Fruit fly (Drosophila melanogaster) whole organism, embryonic: ENCODE results near the gene CG14669.
A peak's percentile ranks its signal among the peaks of the same experiment; 100 is the strongest.

Source experiments
- Antp ChIP-seq: fragments of 200-800 bp; sonication (Bioruptor generic); optimal IDR thresholded peaks from 3 replicates; lab custom pipeline; 2016; ENCODE audit warnings: missing biosample characterization, missing genetic modification characterization
- Awh ChIP-seq: fragments of 200-800 bp; sonication (Bioruptor generic); IDR thresholded peaks from 2 replicates; pipeline ENCODE4, ENCODE4 v1.3.6; 2022; ENCODE audit warnings: missing biosample characterization, missing genetic modification characterization
- CG10431 ChIP-seq: fragments of 200-800 bp; sonication (Bioruptor generic); optimal IDR thresholded peaks from 3 replicates; lab custom pipeline; 2018; ENCODE audit warnings: missing biosample characterization, mild to moderate bottlenecking, missing genetic modification characterization
- CG10654 ChIP-seq: fragments of 200-800 bp; sonication (Bioruptor generic); optimal IDR thresholded peaks from 2 replicates; lab custom pipeline; 2016; ENCODE audit warnings: missing biosample characterization, missing genetic modification characterization
- CG12299 ChIP-seq: fragments of 200-800 bp; sonication (Bioruptor generic); optimal IDR thresholded peaks from 2 replicates; lab custom pipeline; 2018; ENCODE audit warnings: missing biosample characterization, mild to moderate bottlenecking, missing genetic modification characterization
- CG14014 ChIP-seq: fragments of 200-800 bp; sonication (Bioruptor generic); IDR thresholded peaks from 2 replicates; pipeline ENCODE4 v1.3.6; 2022; ENCODE audit warnings: missing biosample characterization, missing genetic modification characterization
- CG14667 ChIP-seq: fragments of 200-800 bp; sonication (Bioruptor generic); IDR thresholded peaks from 2 replicates; pipeline ENCODE4 v1.3.6; 2022; ENCODE audit warnings: missing biosample characterization, missing genetic modification characterization
- CG1529 ChIP-seq: fragments of 200-800 bp; sonication (Bioruptor generic); optimal IDR thresholded peaks from 3 replicates; lab custom pipeline; 2018; ENCODE audit warnings: missing biosample characterization, missing genetic modification characterization
- CG15514 ChIP-seq: fragments of 200-800 bp; sonication (Bioruptor generic); optimal IDR thresholded peaks from 3 replicates; lab custom pipeline; 2017; ENCODE audit warnings: missing biosample characterization, missing genetic modification characterization, mild to moderate bottlenecking, moderate library complexity, missing genetic modification reagents
- CG15601 ChIP-seq: fragments of 200-800 bp; sonication (Bioruptor generic); optimal IDR thresholded peaks from 3 replicates; lab custom pipeline; 2019; ENCODE audit warnings: missing biosample characterization, mild to moderate bottlenecking, missing genetic modification characterization, moderate library complexity
- CG18599 ChIP-seq: fragments of 200-800 bp; sonication (Bioruptor generic); optimal IDR thresholded peaks from 3 replicates; lab custom pipeline; 2017; ENCODE audit warnings: missing biosample characterization, missing genetic modification characterization, mild to moderate bottlenecking, moderate library complexity, missing genetic modification reagents
- CG30403 ChIP-seq: fragments of 200-800 bp; sonication (Bioruptor generic); optimal IDR thresholded peaks from 3 replicates; lab custom pipeline; 2016; ENCODE audit warnings: missing biosample characterization, missing genetic modification characterization
- CG3407 ChIP-seq: fragments of 200-800 bp; sonication (Bioruptor generic); optimal IDR thresholded peaks from 2 replicates; lab custom pipeline; 2018; ENCODE audit warnings: missing biosample characterization, mild to moderate bottlenecking, missing genetic modification characterization
- CG3995 ChIP-seq: fragments of 200-800 bp; sonication (Bioruptor generic); optimal IDR thresholded peaks from 3 replicates; lab custom pipeline; 2016; ENCODE audit warnings: missing biosample characterization, missing genetic modification characterization
- CG4282 ChIP-seq: fragments of 200-800 bp; sonication (Bioruptor generic); optimal IDR thresholded peaks from 2 replicates; lab custom pipeline; 2016; ENCODE audit warnings: missing biosample characterization, missing genetic modification characterization
- CG4404 ChIP-seq: fragments of 200-800 bp; sonication (Bioruptor generic); IDR thresholded peaks from 2 replicates; pipeline ENCODE4 v1.3.6; 2022; ENCODE audit warnings: missing biosample characterization, missing genetic modification characterization
- CG5180 ChIP-seq: fragments of 200-800 bp; sonication (Bioruptor generic); optimal IDR thresholded peaks from 3 replicates; lab custom pipeline; 2017; ENCODE audit warnings: missing biosample characterization, missing genetic modification characterization, mild to moderate bottlenecking, moderate library complexity, missing genetic modification reagents
- CG9817 ChIP-seq: fragments of 200-800 bp; sonication (Bioruptor generic); optimal IDR thresholded peaks from 2 replicates; lab custom pipeline; 2018; ENCODE audit warnings: missing biosample characterization, mild to moderate bottlenecking, missing genetic modification characterization, moderate library complexity
- CHES-1-like ChIP-seq: fragments of 200-800 bp; sonication (Bioruptor generic); optimal IDR thresholded peaks from 2 replicates; lab custom pipeline; 2016; ENCODE audit warnings: missing biosample characterization, missing genetic modification characterization
- D ChIP-seq, 2 experiments: fragments of 200-800 bp in 1 of 2; fragments of >200 bp in 1 of 2; sonication (Bioruptor generic) in 1 of 2; optimal IDR thresholded peaks; 2 replicates in 1 of 2; 3 replicates in 1 of 2; lab custom pipeline; 2017; ENCODE audit warnings: mild to moderate bottlenecking in 1 of 2, missing biosample characterization in 1 of 2, missing genetic modification characterization in 1 of 2, missing genetic modification reagents in 1 of 2
- Dref ChIP-seq: fragments of 200-800 bp; sonication (Bioruptor generic); IDR thresholded peaks from 2 replicates; pipeline ENCODE4 v1.3.6; 2022; ENCODE audit warnings: missing biosample characterization, missing genetic modification characterization
- ERR ChIP-seq: fragments of 200-800 bp; sonication (Bioruptor generic); optimal IDR thresholded peaks from 2 replicates; lab custom pipeline; 2016; ENCODE audit warnings: missing biosample characterization, missing genetic modification characterization
- Ets97D ChIP-seq: fragments of 200-800 bp; sonication (Bioruptor generic); optimal IDR thresholded peaks from 3 replicates; lab custom pipeline; 2016; ENCODE audit warnings: missing biosample characterization, missing genetic modification characterization
- Hey ChIP-seq: fragments of 200-800 bp; sonication (Bioruptor generic); optimal IDR thresholded peaks from 3 replicates; lab custom pipeline; 2018; ENCODE audit warnings: missing biosample characterization, mild to moderate bottlenecking, missing genetic modification characterization
- HmgD ChIP-seq: fragments of 200-800 bp; sonication (Bioruptor generic); optimal IDR thresholded peaks from 3 replicates; lab custom pipeline; 2016; ENCODE audit warnings: missing biosample characterization, missing genetic modification characterization
- Hr3 ChIP-seq: fragments of 200-800 bp; sonication (Bioruptor generic); optimal IDR thresholded peaks from 3 replicates; lab custom pipeline; 2016; ENCODE audit warnings: missing biosample characterization, missing genetic modification characterization
- Mrtf ChIP-seq: fragments of 200-800 bp; sonication (Bioruptor generic); IDR thresholded peaks from 3 replicates; pipeline ENCODE4 v1.3.6; 2022; ENCODE audit warnings: missing biosample characterization, missing genetic modification characterization
- Nf-YA ChIP-seq: fragments of 200-800 bp; sonication (Bioruptor generic); IDR thresholded peaks from 2 replicates; pipeline ENCODE4 v1.3.6; 2022; ENCODE audit warnings: missing biosample characterization, missing genetic modification characterization
- NfI ChIP-seq: fragments of 200-800 bp; sonication (Bioruptor generic); optimal IDR thresholded peaks from 3 replicates; lab custom pipeline; 2018; ENCODE audit warnings: missing biosample characterization, mild to moderate bottlenecking, missing genetic modification characterization, moderate library complexity
- Ravus ChIP-seq: fragments of 200-800 bp; sonication (Bioruptor generic); IDR thresholded peaks from 2 replicates; pipeline ENCODE4 v1.3.6; 2022; ENCODE audit warnings: missing biosample characterization, missing genetic modification characterization
- Rx ChIP-seq: fragments of 200-800 bp; sonication (Bioruptor generic); IDR thresholded peaks from 2 replicates; pipeline ENCODE4 v1.3.6; 2022; ENCODE audit warnings: missing biosample characterization, missing genetic modification characterization
- TFAM ChIP-seq: fragments of 200-800 bp; sonication (Bioruptor generic); optimal IDR thresholded peaks from 2 replicates; lab custom pipeline; 2017; ENCODE audit warnings: missing biosample characterization, missing genetic modification characterization, inconsistent platforms
- az2 ChIP-seq: fragments of 200-800 bp; sonication (Bioruptor generic); optimal IDR thresholded peaks from 3 replicates; lab custom pipeline; 2016; ENCODE audit warnings: missing biosample characterization, missing genetic modification characterization
- cg ChIP-seq: fragments of 200-800 bp; sonication (Bioruptor generic); optimal IDR thresholded peaks from 3 replicates; lab custom pipeline; 2019; ENCODE audit warnings: missing biosample characterization, mild to moderate bottlenecking, missing genetic modification characterization, moderate library complexity
- chm ChIP-seq: fragments of 200-800 bp; sonication (Bioruptor generic); IDR thresholded peaks from 2 replicates; pipeline ENCODE4 v1.3.6; 2022; ENCODE audit warnings: missing biosample characterization, missing genetic modification characterization
- chn ChIP-seq: fragments of 200-800 bp; sonication (Bioruptor generic); optimal IDR thresholded peaks from 2 replicates; lab custom pipeline; 2016; ENCODE audit warnings: missing biosample characterization, missing genetic modification characterization
- dmrt99B ChIP-seq: fragments of 200-800 bp; sonication (Bioruptor generic); optimal IDR thresholded peaks from 2 replicates; lab custom pipeline; 2018; ENCODE audit warnings: missing biosample characterization, mild to moderate bottlenecking, missing genetic modification characterization, moderate library complexity
- ftz-f1 ChIP-seq: fragments of 200-800 bp; sonication (Bioruptor generic); optimal IDR thresholded peaks from 2 replicates; lab custom pipeline; 2016; ENCODE audit warnings: missing biosample characterization, missing genetic modification characterization
- gce ChIP-seq: fragments of 200-800 bp; sonication (Bioruptor generic); IDR thresholded peaks from 3 replicates; pipeline ENCODE4 v1.3.6; 2022; ENCODE audit warnings: missing biosample characterization, missing genetic modification characterization
- grn ChIP-seq: fragments of 200-800 bp; sonication (Bioruptor generic); optimal IDR thresholded peaks from 3 replicates; lab custom pipeline; 2017; ENCODE audit warnings: missing biosample characterization, missing genetic modification characterization
- gsb ChIP-seq: fragments of 200-800 bp; sonication (Bioruptor generic); IDR thresholded peaks from 2 replicates; pipeline ENCODE4 v1.3.6; 2022; ENCODE audit warnings: missing biosample characterization, missing genetic modification characterization
- hb ChIP-seq: fragments of 200-800 bp; sonication (Bioruptor generic); IDR thresholded peaks from 3 replicates; pipeline ENCODE4 v1.3.6; 2022; ENCODE audit warnings: missing biosample characterization, missing genetic modification characterization; ENCODE audit not compliant: partially characterized antibody
- jigr1 ChIP-seq: fragments of 200-800 bp; sonication (Bioruptor generic); IDR thresholded peaks from 3 replicates; pipeline ENCODE4 v1.3.6; 2022; ENCODE audit warnings: missing biosample characterization, missing genetic modification characterization
- sc ChIP-seq, 3 experiments: fragments of >200 bp in 2 of 3; fragments of 200-800 bp in 1 of 3; sonication (Bioruptor generic) in 1 of 3; optimal IDR thresholded peaks; 2 replicates in 2 of 3; 3 replicates in 1 of 3; lab custom pipeline; 2017; ENCODE audit warnings: mild to moderate bottlenecking in 1 of 3, missing biosample characterization in 1 of 3, missing genetic modification characterization in 1 of 3, missing genetic modification reagents in 1 of 3
- schlank ChIP-seq: fragments of 200-800 bp; sonication (Bioruptor generic); optimal IDR thresholded peaks from 2 replicates; lab custom pipeline; 2018; ENCODE audit warnings: missing biosample characterization, mild to moderate bottlenecking, missing genetic modification characterization
- scrt ChIP-seq: fragments of 200-800 bp; sonication (Bioruptor generic); optimal IDR thresholded peaks from 2 replicates; lab custom pipeline; 2018; ENCODE audit warnings: missing biosample characterization, mild to moderate bottlenecking, missing genetic modification characterization, moderate library complexity
- sd ChIP-seq: fragments of 200-800 bp; sonication (Bioruptor generic); optimal IDR thresholded peaks from 3 replicates; lab custom pipeline; 2018; ENCODE audit warnings: missing biosample characterization, mild to moderate bottlenecking, missing genetic modification characterization, moderate library complexity
- stwl ChIP-seq: fragments of 200-800 bp; sonication (Bioruptor generic); optimal IDR thresholded peaks from 3 replicates; lab custom pipeline; 2018; ENCODE audit warnings: missing biosample characterization, mild to moderate bottlenecking, missing genetic modification characterization, moderate library complexity
- sug ChIP-seq: fragments of 200-800 bp; optimal IDR thresholded peaks from 2 replicates; lab custom pipeline; 2019; ENCODE audit warnings: missing biosample characterization, mild to moderate bottlenecking, missing genetic modification characterization, moderate library complexity
- tgo ChIP-seq: fragments of 200-800 bp; sonication (Bioruptor generic); IDR thresholded peaks from 3 replicates; pipeline ENCODE4 v1.3.6; 2022; ENCODE audit warnings: missing biosample characterization, missing genetic modification characterization

Gene CG14669

dm6 chr3R:5463199-5463949 lies 49.0 kb downstream of the CG14669 start (continued):
- TF ChIP-seq ERR, result no peak
- TF ChIP-seq Dref (GFP tag; lab: Robert Waterston, UW), result no peak
- TF ChIP-seq CG30403 (GFP tag; lab: Kevin White, UChicago), result no peak
- TF ChIP-seq Mrtf (GFP tag; lab: Robert Waterston, UW), result no peak
- no peak for TF ChIP-seq TFAM
- TF ChIP-seq tgo (GFP tag; lab: Robert Waterston, UW), result no peak
- TF ChIP-seq Hr3 (GFP tag; lab: Kevin White, UChicago), result no peak
- TF ChIP-seq CG4282 (GFP tag; lab: Kevin White, UChicago), result no peak
- no peak for TF ChIP-seq gce
- peak; percentile 83 for TF ChIP-seq stwl (tag; lab: Kevin White, UChicago)
- TF ChIP-seq chm (GFP tag; lab: Robert Waterston, UW), result no peak
- TF ChIP-seq CG15601, result no peak
- no peak for TF ChIP-seq Ravus (GFP tag; lab: Robert Waterston, UW)
- TF ChIP-seq NfI (GFP tag; lab: Kevin White, UChicago), result no peak
- TF ChIP-seq CG1529 (GFP tag; lab: Kevin White, UChicago), result no peak
- TF ChIP-seq CG5180, result no peak
- peak; percentile 47 for TF ChIP-seq Ets97D (GFP tag; lab: Kevin White, UChicago)
- no peak for TF ChIP-seq cg
- TF ChIP-seq CG18599, result no peak
- peak; percentile 63 for TF ChIP-seq CG15514 (GFP tag; lab: Kevin White, UChicago)
- TF ChIP-seq CG14014 (GFP tag; lab: Robert Waterston, UW), result no peak
- TF ChIP-seq CG3995 (GFP tag; lab: Kevin White, UChicago), result no peak
- no peak for TF ChIP-seq schlank (tag; lab: Kevin White, UChicago)
- peak; percentile 76 for TF ChIP-seq sd (tag; lab: Kevin White, UChicago)
- TF ChIP-seq sc (optimal IDR thresholded peaks at IDR 0.05; lab: Kevin White, UChicago), result no peak
- TF ChIP-seq sc (GFP tag; optimal IDR thresholded peaks at IDR 0.05; lab: Kevin White, UChicago), result no peak
- peak; percentile 78 for TF ChIP-seq grn (GFP tag; lab: Kevin White, UChicago)
- no peak for TF ChIP-seq CG4404 (GFP tag; lab: Robert Waterston, UW)
- TF ChIP-seq sug, result peak; percentile 53
- no peak for TF ChIP-seq chn (GFP tag; lab: Kevin White, UChicago)
- no peak for TF ChIP-seq gsb (GFP tag; lab: Robert Waterston, UW)
- TF ChIP-seq Antp (GFP tag; lab: Kevin White, UChicago), result no peak
- TF ChIP-seq Nf-YA, result no peak
- TF ChIP-seq Awh (GFP tag; lab: Robert Waterston, UW), result no peak
- TF ChIP-seq CHES-1-like, result peak; percentile 3
- TF ChIP-seq CG3407 (GFP tag; lab: Kevin White, UChicago), result no peak
- TF ChIP-seq D (optimal IDR thresholded peaks at IDR 0.05; lab: Kevin White, UChicago), result no peak
- no peak for TF ChIP-seq D (GFP tag; optimal IDR thresholded peaks at IDR 0.05; lab: Kevin White, UChicago)
- TF ChIP-seq jigr1 (GFP tag; lab: Robert Waterston, UW), result no peak
- peak; percentile 98 for TF ChIP-seq scrt (GFP tag; lab: Kevin White, UChicago)
- TF ChIP-seq dmrt99B, result no peak
- no peak for TF ChIP-seq CG14667 (GFP tag; lab: Robert Waterston, UW)
- no peak for TF ChIP-seq CG12299 (tag; lab: Kevin White, UChicago)
- TF ChIP-seq CG10431 (GFP tag; lab: Kevin White, UChicago), result peak; percentile 5
- no peak for TF ChIP-seq HmgD (GFP tag; lab: Kevin White, UChicago)
- no peak for TF ChIP-seq hb (GFP tag; lab: Robert Waterston, UW)
- no peak for TF ChIP-seq az2 (GFP tag; lab: Kevin White, UChicago)
- no peak for TF ChIP-seq ftz-f1 (GFP tag; lab: Kevin White, UChicago)
- no peak for TF ChIP-seq CG9817 (tag; lab: Kevin White, UChicago)
- TF ChIP-seq Rx (GFP tag; lab: Robert Waterston, UW), result no peak
- TF ChIP-seq CG10654 (GFP tag; lab: Kevin White, UChicago), result no peak
- no peak for TF ChIP-seq Hey (tag; lab: Kevin White, UChicago)
